Worm (Caenorhabditis elegans) whole organism, L1 larva: ENCODE results near the gene cul-5.

Experiments
- blmp-1 ChIP-seq: fragments of 150-350 bp; optimal IDR thresholded peaks from 2 replicates; lab custom pipeline; 2014; ENCODE audit warnings: missing biosample characterization, missing genetic modification characterization
- ces-1 ChIP-seq: fragments of 150-350 bp; optimal IDR thresholded peaks from 2 replicates; lab custom pipeline; 2014; ENCODE audit warnings: missing biosample characterization, missing genetic modification reagents, missing genetic modification characterization
- fkh-10 ChIP-seq: sonication (generic microtip); optimal IDR thresholded peaks from 2 replicates; lab custom pipeline; 2017; ENCODE audit warnings: missing biosample characterization, missing genetic modification reagents, missing genetic modification characterization
- nhr-12 ChIP-seq: sonication (generic microtip); optimal IDR thresholded peaks from 2 replicates; lab custom pipeline; 2017; ENCODE audit warnings: missing biosample characterization, missing genetic modification characterization
- nhr-76 ChIP-seq: sonication (generic microtip); optimal IDR thresholded peaks from 2 replicates; lab custom pipeline; 2017; ENCODE audit warnings: missing biosample characterization, missing genetic modification characterization
- unc-130 ChIP-seq: fragments of 150-350 bp; optimal IDR thresholded peaks from 2 replicates; lab custom pipeline; 2017; ENCODE audit warnings: missing biosample characterization, missing genetic modification characterization, inconsistent platforms

DNA sequence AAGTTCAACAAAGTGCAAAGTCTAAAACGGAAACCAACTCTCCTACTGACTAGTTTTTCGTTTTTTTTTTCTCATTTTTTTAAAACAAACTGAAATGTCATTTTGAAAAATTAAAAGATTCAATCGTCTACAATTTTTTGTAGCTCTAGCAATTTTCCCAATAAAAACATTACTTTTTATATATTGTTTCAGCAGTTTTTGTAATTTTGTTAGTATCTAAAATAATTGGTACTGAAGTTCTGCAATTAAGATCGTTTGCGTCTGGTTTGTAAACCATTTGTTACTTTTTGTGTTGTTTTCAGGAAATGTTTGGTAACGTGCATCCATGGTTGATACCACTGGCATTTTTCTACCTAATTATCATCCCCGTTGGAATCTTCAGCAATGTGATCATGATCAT, 20.8 kb upstream of the cul-5 start, which contains the start of gene srsx-30:
- TF ChIP-seq ces-1 (GFP tag; lab: Kevin White, UChicago) (no peak), blmp-1 (tag; lab: Kevin White, UChicago) (no peak), fkh-10 (no peak), nhr-76 (tag; lab: Kevin White, UChicago) (no peak), unc-130 (no peak), nhr-12 (tag; lab: Kevin White, UChicago) (no peak)
